Fruit fly (Drosophila melanogaster): ENCODE results near the gene NELF-B.

dm6 chrX:7700239-7700793, 27.8 kb downstream of the NELF-B start:
- TF ChIP-seq kay (GFP tag; ENCODE audit: borderline replicate concordance) (no peak), cnc (optimal IDR thresholded peaks at IDR 0.05) (no peak), toe (GFP tag; optimal IDR thresholded peaks at IDR 0.05) (peak; percentile 84), Crg-1 (GFP tag; optimal IDR thresholded peaks at IDR 0.05) (peak; percentile 86), CG33017 (tag; optimal IDR thresholded peaks at IDR 0.05) (peak; percentile 89), pad (GFP tag; optimal IDR thresholded peaks at IDR 0.05) (peak; percentile 84), bab1 (GFP tag; optimal IDR thresholded peaks at IDR 0.05) (peak; percentile 87), CG14711 (tag; optimal IDR thresholded peaks at IDR 0.05) (peak; percentile 90), CG7045 (GFP tag; optimal IDR thresholded peaks at IDR 0.05) (peak; percentile 84), CG11617 (GFP tag; optimal IDR thresholded peaks at IDR 0.05) (peak; percentile 52), tj (GFP tag; optimal IDR thresholded peaks at IDR 0.05) (peak; percentile 74), Clk (GFP tag; optimal IDR thresholded peaks at IDR 0.05) (peak; percentile 83), Mnt (GFP tag; optimal IDR thresholded peaks at IDR 0.05) (peak; percentile 81), ovo (GFP tag; optimal IDR thresholded peaks at IDR 0.05) (peak; percentile 12)

Data from whole organism, adult.